Fruit fly (Drosophila melanogaster): ENCODE results near the gene Anp.

Gene Anp

dm6 chr3R:30195606-30196049, 14.1 kb upstream of the Anp start (continued):
- TF ChIP-seq br (optimal IDR thresholded peaks at IDR 0.05), result no peak
- peak; percentile 41 for TF ChIP-seq CG10147 (GFP tag; optimal IDR thresholded peaks at IDR 0.05)
- TF ChIP-seq Hr39 (optimal IDR thresholded peaks at IDR 0.05), result no peak
- peak; percentile 21; the same call in 1 of the 2 replicates for TF ChIP-seq Taf1 (GFP tag; IDR thresholded peaks at IDR 0.05)
- peak; percentile 54 for TF ChIP-seq CG13296 (GFP tag; optimal IDR thresholded peaks at IDR 0.05)
- peak; percentile 38 for TF ChIP-seq gem (tag; optimal IDR thresholded peaks at IDR 0.05)
- peak; percentile 8 for TF ChIP-seq Ets97D (GFP tag; optimal IDR thresholded peaks at IDR 0.05)
- peak; percentile 47 for TF ChIP-seq pzg (GFP tag; optimal IDR thresholded peaks at IDR 0.05)
- no peak for TF ChIP-seq dimm (GFP tag; IDR thresholded peaks at IDR 0.05)
- no peak for TF ChIP-seq trh (GFP tag; optimal IDR thresholded peaks at IDR 0.05)
- TF ChIP-seq Nf-YC (tag; optimal IDR thresholded peaks at IDR 0.05), result peak; percentile 53
- no peak for TF ChIP-seq klu (GFP tag; IDR thresholded peaks at IDR 0.05)
- TF ChIP-seq CG13424 (tag; optimal IDR thresholded peaks at IDR 0.05), result peak; percentile 53
- TF ChIP-seq pum (GFP tag; optimal IDR thresholded peaks at IDR 0.05), result no peak
- TF ChIP-seq Six4 (GFP tag; optimal IDR thresholded peaks at IDR 0.05), result no peak
- peak; percentile 47 for TF ChIP-seq CG4424 (GFP tag; optimal IDR thresholded peaks at IDR 0.05)
- TF ChIP-seq CG15269 (tag; optimal IDR thresholded peaks at IDR 0.05), result peak; percentile 48
- TF ChIP-seq dan (GFP tag; IDR thresholded peaks at IDR 0.05), result no peak
- peak; percentile 55; the same call in 1 of the 3 replicates for TF ChIP-seq ci (GFP tag; IDR thresholded peaks at IDR 0.05)
- TF ChIP-seq sob (GFP tag; IDR thresholded peaks at IDR 0.05), result peak; percentile 68
- TF ChIP-seq Drgx (GFP tag; IDR thresholded peaks at IDR 0.05), result peak; percentile 35; the same call in 1 of the 2 replicates
- TF ChIP-seq ab (GFP tag; optimal IDR thresholded peaks at IDR 0.05), result no peak
- TF ChIP-seq CG6813 (GFP tag; optimal IDR thresholded peaks at IDR 0.05), result no peak
- no peak for TF ChIP-seq CG4282 (GFP tag; optimal IDR thresholded peaks at IDR 0.05)
- TF ChIP-seq CG17359 (tag; optimal IDR thresholded peaks at IDR 0.05), result peak; percentile 1
- 0 out of 3 replicates have a peak, but pooled peaks have one; percentile 35 for TF ChIP-seq CG6791 (GFP tag; IDR thresholded peaks at IDR 0.05; ENCODE audit: partially characterized antibody)
- no peak for TF ChIP-seq wek (GFP tag; optimal IDR thresholded peaks at IDR 0.05)
- peak; percentile 21 to 32 for TF ChIP-seq Hr51 (GFP tag; optimal IDR thresholded peaks at IDR 0.05)
- peak; percentile 54; the same call in 1 of the 2 replicates for TF ChIP-seq CG11247 (GFP tag; IDR thresholded peaks at IDR 0.05)
- no peak for TF ChIP-seq oc (tag; optimal IDR thresholded peaks at IDR 0.05)
- TF ChIP-seq ERR (GFP tag; optimal IDR thresholded peaks at IDR 0.05), result peak; percentile 11
- TF ChIP-seq sim (GFP tag; IDR thresholded peaks at IDR 0.05), result no peak
- TF ChIP-seq CG8478 (optimal IDR thresholded peaks at IDR 0.05), result no peak
- no peak for TF ChIP-seq ham (GFP tag; IDR thresholded peaks at IDR 0.05)
- no peak for TF ChIP-seq CG15011 (GFP tag; optimal IDR thresholded peaks at IDR 0.05)
- no peak for TF ChIP-seq Elba2 (GFP tag; optimal IDR thresholded peaks at IDR 0.05)
- no peak for TF ChIP-seq CG8388 (GFP tag; optimal IDR thresholded peaks at IDR 0.05)
- TF ChIP-seq Dp (GFP tag; optimal IDR thresholded peaks at IDR 0.05), result peak; percentile 3
- no peak for TF ChIP-seq CG12236 (GFP tag; optimal IDR thresholded peaks at IDR 0.05)
- no peak for TF ChIP-seq gcm2 (GFP tag; optimal IDR thresholded peaks at IDR 0.05)
- TF ChIP-seq croc (GFP tag; conservative IDR thresholded peaks at IDR 0.05), result no peak
- TF ChIP-seq CG9817 (tag; optimal IDR thresholded peaks at IDR 0.05), result peak; percentile 46
- no peak for TF ChIP-seq pfk (GFP tag; optimal IDR thresholded peaks at IDR 0.05)
- no peak for TF ChIP-seq CG18476 (GFP tag; optimal IDR thresholded peaks at IDR 0.05)
- peak; percentile 10 for TF ChIP-seq CG6683 (GFP tag; optimal IDR thresholded peaks at IDR 0.05)
- 0 out of 2 replicates have a peak, but pooled peaks have one; percentile 27 for TF ChIP-seq Nf-YA (GFP tag; IDR thresholded peaks at IDR 0.05)
- peak; percentile 33 for TF ChIP-seq eyg (GFP tag; optimal IDR thresholded peaks at IDR 0.05)
- TF ChIP-seq corto (GFP tag; optimal IDR thresholded peaks at IDR 0.05), result no peak
- TF ChIP-seq CG17385 (GFP tag; optimal IDR thresholded peaks at IDR 0.05), result no peak
- peak; percentile 14 for TF ChIP-seq HHEX (GFP tag; optimal IDR thresholded peaks at IDR 0.05)
- TF ChIP-seq lbe (GFP tag; optimal IDR thresholded peaks at IDR 0.05), result no peak
- no peak for TF ChIP-seq pb (GFP tag; optimal IDR thresholded peaks at IDR 0.05)
